Worm (Caenorhabditis elegans): ENCODE measurements around the gene Y49F6B.9.

Gene Y49F6B.9

ce11 chrII:3482231-3482630, 17.0 kb downstream of the Y49F6B.9 start, which contains the start of gene smu-2 (continued):
- TF ChIP-seq lin-26 (GFP tag; IDR thresholded peaks at IDR 0.05): 0 out of 2 replicates have a peak, but pooled peaks have one; percentile 34
- no peak for TF ChIP-seq mel-28 (tag; optimal IDR thresholded peaks at IDR 0.05; ENCODE audit: borderline replicate concordance)
- TF ChIP-seq him-1 (tag; optimal IDR thresholded peaks at IDR 0.05): peak; percentile 51
- TF ChIP-seq tbx-9 (tag; optimal IDR thresholded peaks at IDR 0.05; ENCODE audit: borderline replicate concordance): no peak
- no peak for TF ChIP-seq ama-1 (optimal IDR thresholded peaks at IDR 0.05)
- TF ChIP-seq ama-1 (GFP tag; optimal IDR thresholded peaks at IDR 0.05): no peak
- TF ChIP-seq snpc-4 (GFP tag; optimal IDR thresholded peaks at IDR 0.05): no peak
- peak in 1 of 4 experiments; percentile 23 for TF ChIP-seq snpc-4 (tag; optimal IDR thresholded peaks at IDR 0.05)
- TF ChIP-seq hlh-12 (tag; optimal IDR thresholded peaks at IDR 0.05): no peak
- peak; percentile 70 for TF ChIP-seq athp-1 (tag; optimal IDR thresholded peaks at IDR 0.05)
- no peak for TF ChIP-seq B0019.2 (GFP tag; conservative IDR thresholded peaks at IDR 0.05)
- no peak for TF ChIP-seq pha-4 (tag; optimal IDR thresholded peaks at IDR 0.05)
- TF ChIP-seq ztf-22 (GFP tag; optimal IDR thresholded peaks at IDR 0.05): no peak
- no peak for TF ChIP-seq nfyb-1 (GFP tag; IDR thresholded peaks at IDR 0.05)
- TF ChIP-seq efl-1 (GFP tag; optimal IDR thresholded peaks at IDR 0.05): peak; percentile 11

ce11 chrII:3481584-3481983, 17.6 kb downstream of the Y49F6B.9 start, which contains the start of gene Y49F6B.8:
TSS of gene Y49F6B.8 (minus strand) at chrII:3481684.
- no peak for TF ChIP-seq Y53F4B.3 (GFP tag; IDR thresholded peaks at IDR 0.05)
- no peak for TF ChIP-seq athp-1 (tag; optimal IDR thresholded peaks at IDR 0.05)
- no peak for TF ChIP-seq hmg-20 (GFP tag; IDR thresholded peaks at IDR 0.05)
- TF ChIP-seq mel-28 (tag; optimal IDR thresholded peaks at IDR 0.05; ENCODE audit: borderline replicate concordance): no peak
- TF ChIP-seq F49E8.2 (tag; optimal IDR thresholded peaks at IDR 0.05; ENCODE audit: insufficient read depth): no peak

- TF ChIP-seq cebp-2 (GFP tag; IDR thresholded peaks at IDR 0.05) (no peak), hrde-1 (tag; optimal IDR thresholded peaks at IDR 0.05; ENCODE audit: borderline replicate concordance) (no peak), Y56A3A.18 (GFP tag; IDR thresholded peaks at IDR 0.05) (no peak), ztf-6 (GFP tag; IDR thresholded peaks at IDR 0.05) (no peak), F57A8.1 (GFP tag; optimal IDR thresholded peaks at IDR 0.05) (no peak), T26A5.8 (tag; optimal IDR thresholded peaks at IDR 0.05) (no peak), gei-17 (GFP tag; optimal IDR thresholded peaks at IDR 0.05) (no peak), nhr-90 (tag; optimal IDR thresholded peaks at IDR 0.05) (no peak), Y95B8A.8 (GFP tag; IDR thresholded peaks at IDR 0.05) (no peak), aptf-3 (GFP tag; IDR thresholded peaks at IDR 0.05) (no peak), F55B11.4 (tag; optimal IDR thresholded peaks at IDR 0.05; ENCODE audit: borderline replicate concordance, insufficient read depth) (no peak), ztf-22 (GFP tag; optimal IDR thresholded peaks at IDR 0.05) (no peak), ets-4 (GFP tag; optimal IDR thresholded peaks at IDR 0.05) (no peak), ztf-3 (GFP tag; optimal IDR thresholded peaks at IDR 0.05) (no peak), chd-7 (tag; optimal IDR thresholded peaks at IDR 0.05) (no peak), hlh-26 (GFP tag; conservative IDR thresholded peaks at IDR 0.05) (no peak), B0019.2 (GFP tag; conservative IDR thresholded peaks at IDR 0.05) (no peak), F37B4.10 (GFP tag; IDR thresholded peaks at IDR 0.05) (no peak)
These were observed 22.0 kb downstream of the Y49F6B.9 start, which contains the start of gene fbxb-104 for ce11 chrII:3477171-3477570. TSS of gene fbxb-104 (minus strand) at chrII:3477271.

- TF ChIP-seq F37B4.10 (GFP tag; IDR thresholded peaks at IDR 0.05) (no peak), tbx-9 (tag; optimal IDR thresholded peaks at IDR 0.05; ENCODE audit: borderline replicate concordance) (no peak), B0035.1 (tag; optimal IDR thresholded peaks at IDR 0.05) (no peak), lsy-27 (tag; optimal IDR thresholded peaks at IDR 0.05; ENCODE audit: borderline replicate concordance, insufficient read depth) (no peak), Y67H2A.10 (GFP tag; conservative IDR thresholded peaks at IDR 0.05) (no peak), nhr-80 (tag; optimal IDR thresholded peaks at IDR 0.05) (no peak), F52B5.7 (tag; optimal IDR thresholded peaks at IDR 0.05) (no peak), nhr-90 (tag; optimal IDR thresholded peaks at IDR 0.05) (no peak), C17E4.6 (GFP tag; IDR thresholded peaks at IDR 0.05) (no peak), ztf-22 (GFP tag; optimal IDR thresholded peaks at IDR 0.05) (no peak)
These were observed 22.7 kb downstream of the Y49F6B.9 start for ce11 chrII:3476536-3476935.

All from whole organism, young adult.